Worm (Caenorhabditis elegans): ENCODE results near the gene hda-2.

DNA sequence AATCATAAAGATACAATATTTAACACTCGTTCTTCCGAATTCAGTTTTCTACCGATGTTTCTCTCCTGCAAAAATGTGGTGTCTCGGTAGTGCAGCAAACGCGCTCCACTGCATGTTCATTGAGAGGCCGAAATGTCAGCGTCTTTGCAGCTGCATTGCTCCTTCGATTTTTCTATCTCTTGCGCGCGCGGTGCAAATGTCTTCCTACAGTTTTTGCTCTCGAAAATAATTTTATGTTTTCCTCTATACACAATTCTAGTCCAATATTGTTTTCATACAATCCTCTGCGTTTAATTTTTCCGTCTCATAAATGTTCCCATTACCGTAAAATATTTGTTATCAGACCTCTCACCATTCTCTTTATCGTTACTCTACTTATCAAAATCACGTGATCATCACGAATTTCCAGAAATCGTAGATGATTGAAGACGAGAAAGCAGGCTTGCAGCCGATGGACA, 40.0 kb upstream of the hda-2 start, which contains the start of gene ufd-2:
- TF ChIP-seq nhr-77 (tag; optimal IDR thresholded peaks at IDR 0.05) (no peak), ztf-11 (tag; optimal IDR thresholded peaks at IDR 0.05) (no peak), ceh-82 (tag; optimal IDR thresholded peaks at IDR 0.05) (no peak), ztf-4 (tag; optimal IDR thresholded peaks at IDR 0.05) (no peak), elt-3 (tag; optimal IDR thresholded peaks at IDR 0.05) (no peak), nhr-25 (tag; optimal IDR thresholded peaks at IDR 0.05) (no peak), snpc-4 (tag; optimal IDR thresholded peaks at IDR 0.05) (peak; percentile 41), aly-2 (tag; optimal IDR thresholded peaks at IDR 0.05) (no peak), egl-27 (tag; optimal IDR thresholded peaks at IDR 0.05) (no peak), dmd-4 (tag; optimal IDR thresholded peaks at IDR 0.05) (no peak), skn-1 (tag; optimal IDR thresholded peaks at IDR 0.05) (no peak), mab-5 (tag; optimal IDR thresholded peaks at IDR 0.05) (no peak)
